Worm (Caenorhabditis elegans) whole organism, midembryonic: Measurements from ENCODE around the gene rnh-1.0.

Experiments used
- T22C8.4 ChIP-seq: fragments of 200-800 bp; sonication (Bioruptor generic); IDR thresholded peaks from 2 replicates; pipeline ENCODE4 v1.3.6; 2022; ENCODE audit warnings: missing genetic modification characterization, missing compliant biosample characterization
- cog-1 ChIP-seq: sonication (generic microtip); optimal IDR thresholded peaks from 2 replicates; lab custom pipeline; 2016; ENCODE audit warnings: missing genetic modification characterization, missing compliant biosample characterization
- flt-1 ChIP-seq: fragments of 200-800 bp; sonication (Bioruptor generic); IDR thresholded peaks from 2 replicates; pipeline ENCODE4 v1.3.6; 2022; ENCODE audit warnings: missing genetic modification characterization, missing compliant biosample characterization
- klf-2 ChIP-seq: fragments of 200-800 bp; sonication (Bioruptor generic); conservative IDR thresholded peaks from 2 replicates; pipeline ENCODE4 v1.3.6; 2022; ENCODE audit warnings: missing genetic modification reagents, missing genetic modification characterization, missing compliant biosample characterization
- med-1 ChIP-seq: sonication (generic microtip); optimal IDR thresholded peaks from 2 replicates; lab custom pipeline; 2017; ENCODE audit warnings: missing genetic modification characterization, mild to moderate bottlenecking, missing compliant biosample characterization, antibody characterized with exemption, missing genetic modification reagents; ENCODE audit not compliant: insufficient read depth
- ref-1 ChIP-seq: fragments of 200-800 bp; sonication (Bioruptor generic); conservative IDR thresholded peaks from 2 replicates; pipeline ENCODE4 v1.3.6; 2022; ENCODE audit warnings: missing genetic modification reagents, missing genetic modification characterization, missing compliant biosample characterization
- tab-1 ChIP-seq: fragments of 200-800 bp; sonication (Bioruptor generic); IDR thresholded peaks from 2 replicates; pipeline ENCODE4 v1.3.6; 2022; ENCODE audit warnings: missing genetic modification characterization, missing compliant biosample characterization
- ztf-23 ChIP-seq: fragments of 200-800 bp; sonication (Bioruptor generic); IDR thresholded peaks from 2 replicates; pipeline ENCODE4 v1.3.6; 2022; ENCODE audit warnings: missing genetic modification reagents, missing genetic modification characterization, missing compliant biosample characterization
- ztf-29 ChIP-seq: fragments of 200-800 bp; sonication (Bioruptor generic); IDR thresholded peaks from 2 replicates; pipeline ENCODE4 v1.3.6; 2022; ENCODE audit warnings: missing genetic modification reagents, missing genetic modification characterization, missing compliant biosample characterization

rnh-1.0 gene

DNA sequence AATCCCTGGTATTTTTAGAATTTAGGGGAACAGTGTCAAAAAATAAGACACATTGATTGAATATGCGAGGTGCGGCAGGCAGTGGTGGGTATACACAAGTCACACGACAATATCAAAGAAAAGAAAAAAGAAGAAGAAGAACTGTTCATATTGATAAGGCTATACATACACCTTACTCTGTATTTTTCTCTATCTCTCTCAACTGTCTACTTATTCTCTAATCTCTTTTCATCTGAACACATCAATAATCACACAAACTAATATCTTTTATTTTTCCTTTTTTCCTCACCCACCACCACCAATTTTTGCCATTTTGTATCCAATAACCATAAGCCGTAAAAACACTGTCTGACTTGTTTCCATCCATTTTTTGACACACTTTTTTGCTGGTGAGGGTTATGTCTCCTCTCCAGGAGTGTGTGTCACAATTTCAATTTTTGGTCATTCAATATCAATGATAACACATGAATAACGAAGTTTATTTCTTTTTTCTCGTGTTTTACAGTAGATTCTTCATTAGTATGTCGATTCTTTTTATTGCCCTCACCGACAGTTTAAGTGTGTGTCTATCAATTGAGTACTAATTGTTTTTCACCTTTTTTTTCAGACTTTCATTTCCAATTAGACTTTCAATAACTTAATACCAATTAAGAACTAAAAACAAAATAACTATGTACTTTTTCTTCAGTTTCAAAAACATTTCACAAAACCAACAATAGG lies 24.4 kb downstream of the rnh-1.0 start:
- TF ChIP-seq flt-1 (GFP tag; lab: Robert Waterston, UW) (no peak), med-1 (GFP tag; lab: Kevin White, UChicago) (no peak)

ce11 chrII:5020513-5021081 lies 25.5 kb downstream of the rnh-1.0 start:
- TF ChIP-seq flt-1 (GFP tag; lab: Robert Waterston, UW): no peak
- TF ChIP-seq cog-1: no peak
- no peak for TF ChIP-seq klf-2 (GFP tag; lab: Robert Waterston, UW)
- TF ChIP-seq ref-1 (GFP tag; lab: Robert Waterston, UW): no peak
- TF ChIP-seq ztf-23: no peak
- no peak for TF ChIP-seq T22C8.4 (GFP tag; lab: Robert Waterston, UW)
- no peak for TF ChIP-seq tab-1
- TF ChIP-seq ztf-29 (GFP tag; lab: Robert Waterston, UW): no peak
- TF ChIP-seq med-1 (GFP tag; lab: Kevin White, UChicago): no peak

- TF ChIP-seq med-1 (GFP tag; lab: Kevin White, UChicago): no peak
- no peak for TF ChIP-seq ztf-29 (GFP tag; lab: Robert Waterston, UW)
- no peak for TF ChIP-seq klf-2 (GFP tag; lab: Robert Waterston, UW)
- TF ChIP-seq T22C8.4 (GFP tag; lab: Robert Waterston, UW): no peak
- no peak for TF ChIP-seq ref-1 (GFP tag; lab: Robert Waterston, UW)
Observed at ce11 chrII:5021518-5021917, 26.4 kb downstream of the rnh-1.0 start.

DNA sequence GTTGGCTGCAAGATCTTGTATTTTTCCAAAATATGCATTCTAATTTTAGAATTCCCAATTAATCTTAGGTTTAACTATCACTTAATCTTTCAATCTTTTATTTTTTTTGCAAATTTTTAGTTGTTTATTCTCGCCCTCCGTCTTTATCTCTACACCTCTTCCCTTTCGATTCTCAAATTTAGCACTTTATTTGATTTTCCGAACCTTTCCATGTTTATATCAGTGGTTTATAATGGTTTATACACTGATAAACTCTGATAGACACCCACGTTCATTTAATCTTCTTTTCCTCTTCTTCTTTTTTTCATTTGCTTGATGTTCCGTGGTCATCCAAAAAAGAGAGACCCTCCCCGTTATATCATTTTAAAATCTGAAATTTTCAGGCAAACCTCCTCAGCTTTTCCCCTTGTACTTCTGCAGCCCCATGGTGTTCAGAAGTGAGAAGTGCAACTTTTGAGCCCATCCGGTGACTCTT lies 27.3 kb downstream of the rnh-1.0 start, which contains the start of the genes nsy-1 and F59A6.13:
Gene nsy-1, plus strand, starts transcription at position 377 of the 475 bp plus-strand sequence.
Gene F59A6.13, plus strand, starts transcription at position 425 of the 475 bp plus-strand sequence.
- no peak for TF ChIP-seq med-1 (GFP tag; lab: Kevin White, UChicago)
- no peak for TF ChIP-seq T22C8.4 (GFP tag; lab: Robert Waterston, UW)
- TF ChIP-seq tab-1: no peak
- TF ChIP-seq ztf-29 (GFP tag; lab: Robert Waterston, UW): no peak
- TF ChIP-seq ztf-23: no peak
- TF ChIP-seq klf-2 (GFP tag; lab: Robert Waterston, UW): no peak
- no peak for TF ChIP-seq ref-1 (GFP tag; lab: Robert Waterston, UW)
- no peak for TF ChIP-seq flt-1 (GFP tag; lab: Robert Waterston, UW)
- TF ChIP-seq cog-1: no peak

- no peak for TF ChIP-seq T22C8.4 (GFP tag; lab: Robert Waterston, UW)
- TF ChIP-seq ref-1 (GFP tag; lab: Robert Waterston, UW): no peak
- TF ChIP-seq klf-2 (GFP tag; lab: Robert Waterston, UW): no peak
- TF ChIP-seq ztf-23: no peak
- no peak for TF ChIP-seq cog-1
- TF ChIP-seq ztf-29 (GFP tag; lab: Robert Waterston, UW): no peak
- no peak for TF ChIP-seq flt-1 (GFP tag; lab: Robert Waterston, UW)
- no peak for TF ChIP-seq med-1 (GFP tag; lab: Kevin White, UChicago)
- TF ChIP-seq tab-1: no peak
Observed at ce11 chrII:5027952-5028351, 32.8 kb downstream of the rnh-1.0 start.

- TF ChIP-seq tab-1 (no peak), klf-2 (GFP tag; lab: Robert Waterston, UW) (no peak), med-1 (GFP tag; lab: Kevin White, UChicago) (no peak), ztf-29 (GFP tag; lab: Robert Waterston, UW) (no peak), flt-1 (GFP tag; lab: Robert Waterston, UW) (no peak), ztf-23 (no peak), cog-1 (no peak), T22C8.4 (GFP tag; lab: Robert Waterston, UW) (no peak), ref-1 (GFP tag; lab: Robert Waterston, UW) (no peak)
Observed at ce11 chrII:5031612-5032011, 36.5 kb downstream of the rnh-1.0 start, which contains the start of gene wdr-83. Gene wdr-83, minus strand, starts transcription at chrII:5031712.

- TF ChIP-seq ztf-29 (GFP tag; lab: Robert Waterston, UW) (peak; percentile 99), ztf-23 (peak; percentile 93), cog-1 (peak; percentile 95), flt-1 (GFP tag; lab: Robert Waterston, UW) (peak; percentile 97), T22C8.4 (GFP tag; lab: Robert Waterston, UW) (peak; percentile 95), tab-1 (peak; percentile 97), klf-2 (GFP tag; lab: Robert Waterston, UW) (peak; percentile 89), ref-1 (GFP tag; lab: Robert Waterston, UW) (peak; percentile 93), med-1 (GFP tag; lab: Kevin White, UChicago) (peak; percentile 74)
Observed at ce11 chrII:5032669-5033068, 37.5 kb downstream of the rnh-1.0 start.

ce11 chrII:5033935-5034334 lies 38.8 kb downstream of the rnh-1.0 start, which contains the start of gene F33G12.3:
Gene F33G12.3, minus strand, starts transcription at chrII:5034035.
- no peak for TF ChIP-seq cog-1
- no peak for TF ChIP-seq ztf-29 (GFP tag; lab: Robert Waterston, UW)
- TF ChIP-seq ztf-23: no peak
- no peak for TF ChIP-seq klf-2 (GFP tag; lab: Robert Waterston, UW)
- TF ChIP-seq flt-1 (GFP tag; lab: Robert Waterston, UW): no peak
- TF ChIP-seq med-1 (GFP tag; lab: Kevin White, UChicago): no peak
- TF ChIP-seq tab-1: no peak
- no peak for TF ChIP-seq ref-1 (GFP tag; lab: Robert Waterston, UW)
- no peak for TF ChIP-seq T22C8.4 (GFP tag; lab: Robert Waterston, UW)

- TF ChIP-seq tab-1 (no peak), ztf-29 (GFP tag; lab: Robert Waterston, UW) (no peak), ref-1 (GFP tag; lab: Robert Waterston, UW) (no peak), klf-2 (GFP tag; lab: Robert Waterston, UW) (no peak), med-1 (GFP tag; lab: Kevin White, UChicago) (no peak), flt-1 (GFP tag; lab: Robert Waterston, UW) (no peak), ztf-23 (no peak), T22C8.4 (GFP tag; lab: Robert Waterston, UW) (no peak), cog-1 (no peak)
Observed at ce11 chrII:5036128-5036527, 41.0 kb downstream of the rnh-1.0 start, which contains the start of gene lrr-1. Gene lrr-1, minus strand, starts transcription at chrII:5036439.
